Worm (Caenorhabditis elegans): ENCODE data around the gene npp-9.
A peak's percentile ranks its signal among the peaks of the same experiment; 100 is the strongest.

Gene npp-9

DNA sequence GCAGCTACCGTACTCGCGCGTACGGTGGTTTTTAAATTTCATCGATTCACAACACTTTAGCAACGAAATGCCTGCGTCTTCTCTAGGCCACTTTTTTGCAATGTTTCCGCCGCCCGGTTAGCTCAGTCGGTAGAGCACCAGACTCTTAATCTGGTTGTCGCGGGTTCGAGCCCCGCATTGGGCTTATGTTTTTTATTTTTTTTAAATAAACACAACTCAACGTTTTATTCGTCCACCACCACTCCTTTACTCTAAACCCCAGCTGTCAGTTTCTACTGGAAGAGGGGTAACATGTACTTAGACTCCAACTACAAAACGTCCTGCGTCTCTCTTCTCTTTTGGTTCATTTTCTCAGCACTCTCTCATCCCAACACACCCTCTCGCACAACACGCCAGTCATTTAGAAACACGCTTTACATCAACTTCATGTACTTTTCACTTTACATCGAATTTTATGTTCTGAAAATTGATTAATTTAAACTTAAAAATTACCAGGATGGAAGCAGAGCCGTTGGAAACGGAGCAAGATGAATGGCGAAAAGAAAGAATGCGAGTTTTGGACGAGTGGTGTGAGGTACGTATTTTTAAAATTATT, 14.8 kb downstream of the npp-9 start, which contains the start of the genes elmd-1 and hecw-1:
Gene elmd-1, plus strand, starts transcription at position 494 of the 595 bp plus-strand sequence.
Gene hecw-1, minus strand, starts transcription at position 545 of the 595 bp plus-strand sequence.
- peak; percentile 85 for TF ChIP-seq dmd-8 (GFP tag; IDR thresholded peaks at IDR 0.05)
- TF ChIP-seq lin-1 (GFP tag; IDR thresholded peaks at IDR 0.05) = peak; percentile 69; the same call in 1 of the 2 replicates
- 0 out of 2 replicates have a peak, but pooled peaks have one; percentile 5 for TF ChIP-seq nhr-42 (GFP tag; IDR thresholded peaks at IDR 0.05)
- peak; percentile 57 for TF ChIP-seq mes-2 (tag; optimal IDR thresholded peaks at IDR 0.05; ENCODE audit: poor library complexity, severe bottlenecking)
- TF ChIP-seq nhr-237 (tag; optimal IDR thresholded peaks at IDR 0.05) = no peak
- no peak for TF ChIP-seq egl-27 (tag; optimal IDR thresholded peaks at IDR 0.05)
- 0 out of 2 replicates have a peak, but pooled peaks have one; percentile 7 for TF ChIP-seq nhr-41 (GFP tag; IDR thresholded peaks at IDR 0.05)
- peak; percentile 68 for TF ChIP-seq T26A8.4 (GFP tag; IDR thresholded peaks at IDR 0.05)
- no peak for TF ChIP-seq fkh-10 (GFP tag; optimal IDR thresholded peaks at IDR 0.05)
- no peak for TF ChIP-seq jun-1 (tag; optimal IDR thresholded peaks at IDR 0.05)
- 0 out of 2 replicates have a peak, but pooled peaks have one; percentile 50 for TF ChIP-seq Y105C5A.15 (GFP tag; IDR thresholded peaks at IDR 0.05)
- peak; percentile 73 for TF ChIP-seq lim-7 (GFP tag; IDR thresholded peaks at IDR 0.05)
- TF ChIP-seq spr-1 (tag; optimal IDR thresholded peaks at IDR 0.05) = no peak
- no peak for TF ChIP-seq F10B5.3 (tag; optimal IDR thresholded peaks at IDR 0.05)
- TF ChIP-seq daf-8 (GFP tag; IDR thresholded peaks at IDR 0.05) = no peak
- TF ChIP-seq mxl-3 (GFP tag; optimal IDR thresholded peaks at IDR 0.05) = peak; percentile 60
- peak; percentile 62 for TF ChIP-seq hlh-11 (tag; optimal IDR thresholded peaks at IDR 0.05)
- peak; percentile 42 for TF ChIP-seq F49E8.2 (tag; optimal IDR thresholded peaks at IDR 0.05; ENCODE audit: borderline replicate concordance)
- TF ChIP-seq nhr-76 (tag; optimal IDR thresholded peaks at IDR 0.05) = no peak
- TF ChIP-seq snpc-1.2 (GFP tag; IDR thresholded peaks at IDR 0.05) = 0 out of 2 replicates have a peak, but pooled peaks have one; percentile 56
- peak; percentile 60; the same call in 1 of the 2 replicates for TF ChIP-seq pha-4 (GFP tag; IDR thresholded peaks at IDR 0.05)
- TF ChIP-seq pha-4 (tag; optimal IDR thresholded peaks at IDR 0.05) = peak; percentile 51
- TF ChIP-seq hif-1 (tag; optimal IDR thresholded peaks at IDR 0.05) = no peak
- TF ChIP-seq tag-97 (GFP tag; IDR thresholded peaks at IDR 0.05) = no peak
- peak in 1 of 2 experiments; percentile 46 for TF ChIP-seq mdl-1 (tag; optimal IDR thresholded peaks at IDR 0.05)
- TF ChIP-seq daf-12 (tag; optimal IDR thresholded peaks at IDR 0.05) = no peak
- peak in 1 of 2 experiments; percentile 59 for TF ChIP-seq lsy-2 (tag; optimal IDR thresholded peaks at IDR 0.05)
- TF ChIP-seq set-16 (GFP tag; IDR thresholded peaks at IDR 0.05) = peak; percentile 34; the same call in 1 of the 2 replicates
- TF ChIP-seq zip-2 (tag; optimal IDR thresholded peaks at IDR 0.05) = no peak
- TF ChIP-seq D1046.2 (GFP tag; IDR thresholded peaks at IDR 0.05) = peak; percentile 61; the same call in 1 of the 2 replicates
- no peak for TF ChIP-seq sdz-12 (GFP tag; optimal IDR thresholded peaks at IDR 0.05)
- TF ChIP-seq egl-43 (GFP tag; IDR thresholded peaks at IDR 0.05) = peak; percentile 87
- no peak for TF ChIP-seq mxl-2 (GFP tag; conservative IDR thresholded peaks at IDR 0.05)
- no peak for TF ChIP-seq mdt-29 (GFP tag; IDR thresholded peaks at IDR 0.05)
- TF ChIP-seq ceh-82 (tag; optimal IDR thresholded peaks at IDR 0.05) = no peak
- no peak for TF ChIP-seq zag-1 (tag; optimal IDR thresholded peaks at IDR 0.05)
- TF ChIP-seq fos-1 (tag; optimal IDR thresholded peaks at IDR 0.05) = no peak
- no peak for TF ChIP-seq nhr-11 (tag; optimal IDR thresholded peaks at IDR 0.05)
- TF ChIP-seq F26F4.8 (GFP tag; conservative IDR thresholded peaks at IDR 0.05) = 0 out of 2 replicates have a peak, but pooled peaks have one; percentile 59
- no peak for TF ChIP-seq aly-2 (tag; optimal IDR thresholded peaks at IDR 0.05)
- TF ChIP-seq lin-29 (GFP tag; IDR thresholded peaks at IDR 0.05) = 0 out of 2 replicates have a peak, but pooled peaks have one; percentile 60
- TF ChIP-seq hmg-1.1 (GFP tag; IDR thresholded peaks at IDR 0.05) = peak; percentile 73
- no peak; the same call in 1 of the 2 replicates for TF ChIP-seq daf-19 (GFP tag; conservative IDR thresholded peaks at IDR 0.05)
- TF ChIP-seq dmd-9 (GFP tag; IDR thresholded peaks at IDR 0.05) = no peak
- TF ChIP-seq ztf-11 (tag; optimal IDR thresholded peaks at IDR 0.05) = no peak
- no peak for TF ChIP-seq ceh-62 (tag; optimal IDR thresholded peaks at IDR 0.05)
- TF ChIP-seq F37D6.2 (tag; optimal IDR thresholded peaks at IDR 0.05) = no peak
- TF ChIP-seq ctbp-1 (GFP tag; IDR thresholded peaks at IDR 0.05) = peak; percentile 53; the same call in 1 of the 2 replicates
- TF ChIP-seq vab-7 (GFP tag; IDR thresholded peaks at IDR 0.05) = peak; percentile 81
- peak; percentile 26; the same call in 1 of the 2 replicates for TF ChIP-seq Y48G9A.11 (GFP tag; IDR thresholded peaks at IDR 0.05)
